Worm (Caenorhabditis elegans): Measurements from ENCODE around the gene lgc-11.

- TF ChIP-seq F39B2.1 (GFP tag; IDR thresholded peaks at IDR 0.05) = no peak
- TF ChIP-seq F57A8.1 (GFP tag; optimal IDR thresholded peaks at IDR 0.05) = no peak
- TF ChIP-seq T07F8.4 (tag; optimal IDR thresholded peaks at IDR 0.05) = no peak
- no peak for TF ChIP-seq K11D2.4 (GFP tag; IDR thresholded peaks at IDR 0.05)
- TF ChIP-seq hmg-20 (GFP tag; IDR thresholded peaks at IDR 0.05) = no peak
- no peak for TF ChIP-seq Y56A3A.18 (GFP tag; IDR thresholded peaks at IDR 0.05)
- TF ChIP-seq bed-2 (GFP tag; IDR thresholded peaks at IDR 0.05) = no peak
- TF ChIP-seq ceh-79 (tag; optimal IDR thresholded peaks at IDR 0.05) = no peak
- TF ChIP-seq efl-1 (GFP tag; optimal IDR thresholded peaks at IDR 0.05) = no peak
- no peak for TF ChIP-seq die-1 (tag; optimal IDR thresholded peaks at IDR 0.05)
- TF ChIP-seq dpff-1 (tag; optimal IDR thresholded peaks at IDR 0.05) = no peak
- TF ChIP-seq lin-35 (GFP tag; optimal IDR thresholded peaks at IDR 0.05) = no peak
- no peak for TF ChIP-seq madf-3 (GFP tag; IDR thresholded peaks at IDR 0.05)
These were observed 41.3 kb upstream of the lgc-11 start for ce11 chrX:7547696-7548095.
